Worm (Caenorhabditis elegans): ENCODE results near the gene hrde-1.

hrde-1 gene

ce11 chrIII:4223668-4224127 lies 47.7 kb upstream of the hrde-1 start (continued):
- TF ChIP-seq F37D6.2 (tag; optimal IDR thresholded peaks at IDR 0.05): peak; percentile 65
- no peak for TF ChIP-seq snpc-1.2 (GFP tag; IDR thresholded peaks at IDR 0.05)
- TF ChIP-seq nhr-25 (tag; optimal IDR thresholded peaks at IDR 0.05; ENCODE audit: borderline replicate concordance, insufficient read depth): peak; percentile 49
- peak; percentile 80 for TF ChIP-seq mxl-3 (GFP tag; optimal IDR thresholded peaks at IDR 0.05)
- no peak for TF ChIP-seq lin-15B (tag; optimal IDR thresholded peaks at IDR 0.05)
- TF ChIP-seq nhr-102 (tag; optimal IDR thresholded peaks at IDR 0.05): peak; percentile 4
- TF ChIP-seq dmd-6 (GFP tag; IDR thresholded peaks at IDR 0.05): peak; percentile 89
- TF ChIP-seq lin-29 (GFP tag; IDR thresholded peaks at IDR 0.05): no peak
- TF ChIP-seq T26A8.4 (GFP tag; IDR thresholded peaks at IDR 0.05): peak; percentile 57
- TF ChIP-seq ceh-20 (GFP tag; IDR thresholded peaks at IDR 0.05): peak; percentile 91
- peak; percentile 13 to 73 for TF ChIP-seq daf-16 (GFP tag; optimal IDR thresholded peaks at IDR 0.05)
- peak; percentile 76 for TF ChIP-seq daf-16 (tag; optimal IDR thresholded peaks at IDR 0.05)
- TF ChIP-seq set-16 (GFP tag; IDR thresholded peaks at IDR 0.05): peak; percentile 60
- TF ChIP-seq F49E8.2 (tag; optimal IDR thresholded peaks at IDR 0.05; ENCODE audit: borderline replicate concordance): no peak
- TF ChIP-seq egl-43 (GFP tag; IDR thresholded peaks at IDR 0.05): peak; percentile 72
- TF ChIP-seq tra-1 (GFP tag; IDR thresholded peaks at IDR 0.05): peak; percentile 72; the same call in 1 of the 2 replicates
- TF ChIP-seq Y48G9A.11 (GFP tag; IDR thresholded peaks at IDR 0.05): no peak
- peak; percentile 64 for TF ChIP-seq dpl-1 (GFP tag; optimal IDR thresholded peaks at IDR 0.05)
- TF ChIP-seq spr-3 (GFP tag; optimal IDR thresholded peaks at IDR 0.05): no peak
- TF ChIP-seq hlh-11 (tag; optimal IDR thresholded peaks at IDR 0.05): peak; percentile 94
- peak; percentile 80 for TF ChIP-seq mes-2 (tag; optimal IDR thresholded peaks at IDR 0.05; ENCODE audit: poor library complexity, severe bottlenecking)
- peak; percentile 72 for TF ChIP-seq arid-1 (GFP tag; conservative IDR thresholded peaks at IDR 0.05)
- TF ChIP-seq Y75B8A.6 (GFP tag; IDR thresholded peaks at IDR 0.05): no peak
- TF ChIP-seq ceh-82 (tag; optimal IDR thresholded peaks at IDR 0.05): no peak
- TF ChIP-seq dmd-9 (GFP tag; IDR thresholded peaks at IDR 0.05): 0 out of 2 replicates have a peak, but pooled peaks have one; percentile 45
- peak; percentile 45 for TF ChIP-seq lin-13 (GFP tag; optimal IDR thresholded peaks at IDR 0.05)
- TF ChIP-seq ces-1 (GFP tag; optimal IDR thresholded peaks at IDR 0.05): peak; percentile 57
- peak; percentile 7 for TF ChIP-seq F10B5.3 (tag; optimal IDR thresholded peaks at IDR 0.05)
- TF ChIP-seq hif-1 (tag; optimal IDR thresholded peaks at IDR 0.05): peak in 1 of 2 experiments; percentile 87
- TF ChIP-seq zag-1 (tag; optimal IDR thresholded peaks at IDR 0.05): no peak
- no peak for TF ChIP-seq R02D3.7 (tag; optimal IDR thresholded peaks at IDR 0.05)
- TF ChIP-seq nhr-11 (tag; optimal IDR thresholded peaks at IDR 0.05): peak; percentile 96
- peak; percentile 1 for TF ChIP-seq zfp-2 (tag; optimal IDR thresholded peaks at IDR 0.05)
- TF ChIP-seq ceh-28 (tag; optimal IDR thresholded peaks at IDR 0.05): no peak
- TF ChIP-seq spr-1 (tag; optimal IDR thresholded peaks at IDR 0.05): peak; percentile 36
- TF ChIP-seq pha-4 (GFP tag; IDR thresholded peaks at IDR 0.05): peak; percentile 15; the same call in 1 of the 2 replicates
- TF ChIP-seq pha-4 (tag; optimal IDR thresholded peaks at IDR 0.05): no peak
- TF ChIP-seq mdl-1 (tag; optimal IDR thresholded peaks at IDR 0.05): peak; percentile 43 to 95

- TF ChIP-seq aha-1 (tag) (peak; percentile 91), nhr-28 (tag; optimal IDR thresholded peaks at IDR 0.05) (no peak), zag-1 (tag; optimal IDR thresholded peaks at IDR 0.05) (no peak), lir-3 (tag; optimal IDR thresholded peaks at IDR 0.05) (no peak), nhr-6 (tag; optimal IDR thresholded peaks at IDR 0.05) (no peak), unc-62 (GFP tag; optimal IDR thresholded peaks at IDR 0.05 in 1 of 2) (no peak), unc-62 (tag; optimal IDR thresholded peaks at IDR 0.05) (no peak), lin-15B (tag; optimal IDR thresholded peaks at IDR 0.05) (no peak), hmg-1.1 (GFP tag; IDR thresholded peaks at IDR 0.05) (peak; percentile 64)
Measured at ce11 chrIII:4221527-4221926, 45.6 kb upstream of the hrde-1 start.
